ENCODE assay signal across 3 fruit fly cellular contexts in genomic region chrX:15532062-15532461, dm6.
A peak's percentile ranks its signal among the peaks of the same experiment; 100 is the strongest.
TF ChIP-seq lines count a peak whose summit lies in the region.

No protein-coding gene starts in this region.

- no peak for TF ChIP-seq CTCF in whole organism, embryonic (GFP tag; optimal IDR thresholded peaks at IDR 0.05; lab: Kevin White, UChicago)

TF ChIP-seq in whole organism, embryonic, 481 proteins besides CTCF, POLR2A, EP300 and RAD21 (continues in another document):
- TF ChIP-seq dimm (GFP tag; IDR thresholded peaks at IDR 0.05; lab: Robert Waterston, UW): no peak
- TF ChIP-seq CG4730 (GFP tag; IDR thresholded peaks at IDR 0.05; lab: Robert Waterston, UW): 0 out of 2 replicates have a peak, but pooled peaks have one; percentile 23
- peak; percentile 62 for TF ChIP-seq CG2678 (tag; optimal IDR thresholded peaks at IDR 0.05; lab: Kevin White, UChicago)
- TF ChIP-seq tio (GFP tag; optimal IDR thresholded peaks at IDR 0.05; lab: Kevin White, UChicago): no peak
- TF ChIP-seq CG10274 (GFP tag; optimal IDR thresholded peaks at IDR 0.05; lab: Kevin White, UChicago): no peak
- peak; percentile 72 for TF ChIP-seq Rfx (GFP tag; IDR thresholded peaks at IDR 0.05; lab: Robert Waterston, UW)
- peak; percentile 51; the same call in 2 of the 4 replicates for TF ChIP-seq Gug (GFP tag; IDR thresholded peaks at IDR 0.05; lab: Robert Waterston, UW)
- 0 out of 3 replicates have a peak, but pooled peaks have one; percentile 36 for TF ChIP-seq ase (GFP tag; IDR thresholded peaks at IDR 0.05; lab: Robert Waterston, UW)
- TF ChIP-seq CG15269 (tag; optimal IDR thresholded peaks at IDR 0.05; lab: Kevin White, UChicago): peak; percentile 45
- TF ChIP-seq unpg (GFP tag; optimal IDR thresholded peaks at IDR 0.05; lab: Kevin White, UChicago): peak; percentile 45
- TF ChIP-seq so (GFP tag; IDR thresholded peaks at IDR 0.05; lab: Robert Waterston, UW): no peak
- peak; percentile 2 for TF ChIP-seq CG33213 (GFP tag; optimal IDR thresholded peaks at IDR 0.05; lab: Kevin White, UChicago)
- no peak for TF ChIP-seq hbn (GFP tag; IDR thresholded peaks at IDR 0.05; lab: Robert Waterston, UW; ENCODE audit: partially characterized antibody)
- TF ChIP-seq lmd (GFP tag; IDR thresholded peaks at IDR 0.05; lab: Robert Waterston, UW): peak; percentile 62
- 0 out of 3 replicates have a peak, but pooled peaks have one; percentile 32 for TF ChIP-seq CG17361 (GFP tag; IDR thresholded peaks at IDR 0.05; lab: Robert Waterston, UW)
- peak; percentile 20 for TF ChIP-seq CG2712 (tag; optimal IDR thresholded peaks at IDR 0.05; lab: Kevin White, UChicago)
- TF ChIP-seq CG5245 (GFP tag; optimal IDR thresholded peaks at IDR 0.05; lab: Kevin White, UChicago): no peak
- peak; percentile 22; the same call in 1 of the 3 replicates for TF ChIP-seq CG7357 (GFP tag; IDR thresholded peaks at IDR 0.05; lab: Robert Waterston, UW)
- peak; percentile 44 for TF ChIP-seq CG2120 (GFP tag; optimal IDR thresholded peaks at IDR 0.05; lab: Kevin White, UChicago)
- peak; percentile 27 for TF ChIP-seq cwo (GFP tag; optimal IDR thresholded peaks at IDR 0.05; lab: Kevin White, UChicago)
- TF ChIP-seq Fer2 (tag; optimal IDR thresholded peaks at IDR 0.05; lab: Kevin White, UChicago): no peak
- no peak for TF ChIP-seq mld (GFP tag; IDR thresholded peaks at IDR 0.05; lab: Robert Waterston, UW; ENCODE audit: partially characterized antibody)
- TF ChIP-seq CG7372 (GFP tag; IDR thresholded peaks at IDR 0.05; lab: Robert Waterston, UW): no peak
- no peak for TF ChIP-seq jing (GFP tag; optimal IDR thresholded peaks at IDR 0.05; lab: Kevin White, UChicago)
- peak; percentile 22 for TF ChIP-seq CG12659 (GFP tag; optimal IDR thresholded peaks at IDR 0.05; lab: Kevin White, UChicago)
- TF ChIP-seq HLH3B (GFP tag; IDR thresholded peaks at IDR 0.05; lab: Robert Waterston, UW): peak; percentile 53; the same call in 1 of the 2 replicates
- TF ChIP-seq Aef1 (GFP tag; IDR thresholded peaks at IDR 0.05; lab: Robert Waterston, UW): peak; percentile 40; the same call in 2 of the 3 replicates
- TF ChIP-seq CG6791 (GFP tag; IDR thresholded peaks at IDR 0.05; lab: Robert Waterston, UW; ENCODE audit: partially characterized antibody): no peak
- no peak for TF ChIP-seq CG7928 (GFP tag; optimal IDR thresholded peaks at IDR 0.05; lab: Kevin White, UChicago)

TF ChIP-seq in whole organism, prepupa, 60 proteins besides CTCF, POLR2A, EP300 and RAD21 (continues in another document):
- TF ChIP-seq Smox (GFP tag; optimal IDR thresholded peaks at IDR 0.05; lab: Kevin White, UChicago) (no peak), Sox15 (GFP tag; optimal IDR thresholded peaks at IDR 0.05; lab: Kevin White, UChicago) (no peak), CG8119 (GFP tag; IDR thresholded peaks at IDR 0.05; lab: Robert Waterston, UW) (no peak), CG11902 (GFP tag; optimal IDR thresholded peaks at IDR 0.05; lab: Kevin White, UChicago) (no peak), Hr39 (GFP tag; optimal IDR thresholded peaks at IDR 0.05; lab: Kevin White, UChicago) (peak; percentile 8), pdm3 (GFP tag; optimal IDR thresholded peaks at IDR 0.05; lab: Kevin White, UChicago) (no peak), CG15336 (GFP tag; IDR thresholded peaks at IDR 0.05; lab: Robert Waterston, UW) (no peak), CG32006 (GFP tag; optimal IDR thresholded peaks at IDR 0.05; lab: Kevin White, UChicago) (no peak), CG11294 (GFP tag; IDR thresholded peaks at IDR 0.05; lab: Robert Waterston, UW) (no peak), ss (GFP tag; optimal IDR thresholded peaks at IDR 0.05; lab: Kevin White, UChicago) (no peak), CG11762 (GFP tag; optimal IDR thresholded peaks at IDR 0.05; lab: Kevin White, UChicago; ENCODE audit: insufficient read depth) (no peak), Eip75B (GFP tag; optimal IDR thresholded peaks at IDR 0.05; lab: Kevin White, UChicago) (no peak), spab (GFP tag; optimal IDR thresholded peaks at IDR 0.05; lab: Kevin White, UChicago) (no peak), achi (GFP tag; optimal IDR thresholded peaks at IDR 0.05; lab: Kevin White, UChicago) (no peak), Blimp-1 (GFP tag; optimal IDR thresholded peaks at IDR 0.05; lab: Kevin White, UChicago) (no peak), CG10631 (GFP tag; optimal IDR thresholded peaks at IDR 0.05; lab: Kevin White, UChicago) (no peak), fd85E (GFP tag; optimal IDR thresholded peaks at IDR 0.05; lab: Kevin White, UChicago) (no peak), CG31627 (GFP tag; optimal IDR thresholded peaks at IDR 0.05; lab: Kevin White, UChicago) (peak; percentile 14), fd59A (GFP tag; optimal IDR thresholded peaks at IDR 0.05; lab: Kevin White, UChicago) (no peak), acj6 (GFP tag; optimal IDR thresholded peaks at IDR 0.05; lab: Kevin White, UChicago) (no peak), net (GFP tag; optimal IDR thresholded peaks at IDR 0.05; lab: Kevin White, UChicago) (no peak), Ets21C (GFP tag; optimal IDR thresholded peaks at IDR 0.05; lab: Kevin White, UChicago) (peak; percentile 12), OdsH (GFP tag; optimal IDR thresholded peaks at IDR 0.05; lab: Kevin White, UChicago) (no peak), CG8632 (GFP tag; optimal IDR thresholded peaks at IDR 0.05; lab: Kevin White, UChicago) (no peak), salr (GFP tag; optimal IDR thresholded peaks at IDR 0.05; lab: Kevin White, UChicago) (no peak), vri (GFP tag; optimal IDR thresholded peaks at IDR 0.05; lab: Kevin White, UChicago) (no peak), Eip93F (GFP tag; optimal IDR thresholded peaks at IDR 0.05; lab: Kevin White, UChicago) (no peak), topi (GFP tag; optimal IDR thresholded peaks at IDR 0.05; lab: Kevin White, UChicago) (no peak), CG6808 (GFP tag; optimal IDR thresholded peaks at IDR 0.05; lab: Kevin White, UChicago) (no peak), cyc (GFP tag; optimal IDR thresholded peaks at IDR 0.05; lab: Kevin White, UChicago) (peak; percentile 1), esn (GFP tag; optimal IDR thresholded peaks at IDR 0.05; lab: Kevin White, UChicago) (peak; percentile 12), CG8319 (GFP tag; optimal IDR thresholded peaks at IDR 0.05; lab: Kevin White, UChicago) (no peak), CG6854 (GFP tag; optimal IDR thresholded peaks at IDR 0.05; lab: Kevin White, UChicago) (no peak), Eip78C (GFP tag; lab: Kevin White, UChicago) (peak; percentile 35)

TF ChIP-seq in whole organism, wandering third instar larva, 38 proteins besides CTCF, POLR2A, EP300 and RAD21:
- TF ChIP-seq CrebA (GFP tag; optimal IDR thresholded peaks at IDR 0.05; lab: Kevin White, UChicago; ENCODE audit: borderline replicate concordance) (no peak), ey (GFP tag; optimal IDR thresholded peaks at IDR 0.05; lab: Kevin White, UChicago) (peak; percentile 8), lola (GFP tag; optimal IDR thresholded peaks at IDR 0.05; lab: Kevin White, UChicago) (no peak), sage (GFP tag; optimal IDR thresholded peaks at IDR 0.05; lab: Kevin White, UChicago) (no peak), foxo (GFP tag; optimal IDR thresholded peaks at IDR 0.05; lab: Kevin White, UChicago) (peak in 1 of 2 experiments; percentile 19), brk (GFP tag; optimal IDR thresholded peaks at IDR 0.05; lab: Kevin White, UChicago) (no peak), jim (GFP tag; optimal IDR thresholded peaks at IDR 0.05; lab: Kevin White, UChicago) (no peak)

Comparison
In these comparisons a context has a peak if more than half of its experiments do, and no peak if none do; other contexts are left out.
1. Of the 7 proteins assayed by ChIP-seq in both whole organism, embryonic and whole organism, prepupa: peak only in whole organism, embryonic: Blimp-1, Gug and Sox102F; only in whole organism, prepupa: Hr39; in both: none; in neither: 3.